Worm (Caenorhabditis elegans): ENCODE results near the gene ZC13.1.

Gene ZC13.1

ce11 chrX:888294-888693, 11.3 kb downstream of the ZC13.1 start, which contains the start of gene mam-1:
mam-1 (minus strand) TSS chrX:888394.
- TF ChIP-seq skn-1 (tag; optimal IDR thresholded peaks at IDR 0.05): no peak
- no peak for TF ChIP-seq elt-3 (tag; optimal IDR thresholded peaks at IDR 0.05)
- no peak for TF ChIP-seq ceh-16 (tag; optimal IDR thresholded peaks at IDR 0.05)
- no peak for TF ChIP-seq ztf-11 (tag; optimal IDR thresholded peaks at IDR 0.05)
- TF ChIP-seq nhr-11 (tag; optimal IDR thresholded peaks at IDR 0.05): no peak
- no peak for TF ChIP-seq sea-2 (GFP tag; optimal IDR thresholded peaks at IDR 0.05)
- no peak for TF ChIP-seq nhr-28 (tag; optimal IDR thresholded peaks at IDR 0.05)
- TF ChIP-seq ceh-82 (tag; optimal IDR thresholded peaks at IDR 0.05): no peak
- TF ChIP-seq unc-39 (tag; optimal IDR thresholded peaks at IDR 0.05): no peak
- TF ChIP-seq fkh-2 (tag; optimal IDR thresholded peaks at IDR 0.05): no peak
- no peak for TF ChIP-seq ztf-4 (tag; optimal IDR thresholded peaks at IDR 0.05)
- no peak for TF ChIP-seq nhr-76 (tag; optimal IDR thresholded peaks at IDR 0.05)
- TF ChIP-seq elt-1 (tag; optimal IDR thresholded peaks at IDR 0.05): no peak
- no peak for TF ChIP-seq nhr-25 (tag; optimal IDR thresholded peaks at IDR 0.05)

- TF ChIP-seq ceh-82 (tag; optimal IDR thresholded peaks at IDR 0.05) (no peak), nhr-28 (tag; optimal IDR thresholded peaks at IDR 0.05) (no peak), nhr-25 (tag; optimal IDR thresholded peaks at IDR 0.05) (peak; percentile 39)
These were observed 20.9 kb downstream of the ZC13.1 start, which contains the start of gene mab-7 for ce11 chrX:897948-898347. mab-7 (minus strand) TSS chrX:898048.

- TF ChIP-seq ceh-28 (tag; optimal IDR thresholded peaks at IDR 0.05) (no peak), egl-27 (tag; optimal IDR thresholded peaks at IDR 0.05) (no peak), fkh-10 (GFP tag; optimal IDR thresholded peaks at IDR 0.05) (no peak), aly-2 (tag; optimal IDR thresholded peaks at IDR 0.05) (no peak), jun-1 (tag; optimal IDR thresholded peaks at IDR 0.05) (no peak), elt-3 (tag; optimal IDR thresholded peaks at IDR 0.05) (no peak), nhr-43 (tag; optimal IDR thresholded peaks at IDR 0.05; ENCODE audit: poor library complexity, severe bottlenecking) (no peak), nhr-76 (tag; optimal IDR thresholded peaks at IDR 0.05) (no peak), daf-12 (tag; optimal IDR thresholded peaks at IDR 0.05) (no peak), ceh-82 (tag; optimal IDR thresholded peaks at IDR 0.05) (no peak), tbx-2 (tag; optimal IDR thresholded peaks at IDR 0.05) (no peak), ceh-16 (tag; optimal IDR thresholded peaks at IDR 0.05) (no peak), R02D3.7 (tag; optimal IDR thresholded peaks at IDR 0.05) (no peak), ama-1 (optimal IDR thresholded peaks at IDR 0.05) (no peak), sea-2 (GFP tag; optimal IDR thresholded peaks at IDR 0.05) (no peak), hmg-11 (tag; optimal IDR thresholded peaks at IDR 0.05) (no peak), eor-1 (tag; optimal IDR thresholded peaks at IDR 0.05) (no peak), nhr-28 (tag; optimal IDR thresholded peaks at IDR 0.05) (no peak)
These were observed 25.5 kb downstream of the ZC13.1 start, which contains the start of gene ZC13.10 for ce11 chrX:902512-902911. ZC13.10 (minus strand) TSS chrX:902612.

ce11 chrX:910337-910736, 33.3 kb downstream of the ZC13.1 start:
- no peak for TF ChIP-seq unc-39 (tag; optimal IDR thresholded peaks at IDR 0.05)
- no peak for TF ChIP-seq nhr-23 (tag; optimal IDR thresholded peaks at IDR 0.05)
- TF ChIP-seq fkh-2 (tag; optimal IDR thresholded peaks at IDR 0.05): no peak
- TF ChIP-seq tbx-2 (tag; optimal IDR thresholded peaks at IDR 0.05): no peak
- TF ChIP-seq fkh-10 (GFP tag; optimal IDR thresholded peaks at IDR 0.05): peak; percentile 24
- TF ChIP-seq hmg-11 (tag; optimal IDR thresholded peaks at IDR 0.05): peak; percentile 20
- no peak for TF ChIP-seq pha-4 (tag; optimal IDR thresholded peaks at IDR 0.05)
- TF ChIP-seq nhr-77 (tag; optimal IDR thresholded peaks at IDR 0.05): no peak

- no peak for TF ChIP-seq zag-1 (tag; optimal IDR thresholded peaks at IDR 0.05)
- TF ChIP-seq nhr-237 (tag; optimal IDR thresholded peaks at IDR 0.05): no peak
- TF ChIP-seq R02D3.7 (tag; optimal IDR thresholded peaks at IDR 0.05): no peak
- TF ChIP-seq egl-27 (tag; optimal IDR thresholded peaks at IDR 0.05): no peak
- no peak for TF ChIP-seq ceh-28 (tag; optimal IDR thresholded peaks at IDR 0.05)
- no peak for TF ChIP-seq hmg-11 (tag; optimal IDR thresholded peaks at IDR 0.05)
- no peak for TF ChIP-seq lsy-12 (tag; optimal IDR thresholded peaks at IDR 0.05)
- no peak for TF ChIP-seq lin-39 (tag; optimal IDR thresholded peaks at IDR 0.05)
These were observed 35.5 kb downstream of the ZC13.1 start for ce11 chrX:912564-912963.

- TF ChIP-seq ceh-82 (tag; optimal IDR thresholded peaks at IDR 0.05) (no peak), skn-1 (tag; optimal IDR thresholded peaks at IDR 0.05) (no peak), ZK546.5 (tag; optimal IDR thresholded peaks at IDR 0.05) (no peak), pqm-1 (tag; optimal IDR thresholded peaks at IDR 0.05) (no peak), aly-2 (tag; optimal IDR thresholded peaks at IDR 0.05) (no peak), jun-1 (tag; optimal IDR thresholded peaks at IDR 0.05) (no peak), R02D3.7 (tag; optimal IDR thresholded peaks at IDR 0.05) (no peak), nhr-237 (tag; optimal IDR thresholded peaks at IDR 0.05) (no peak), egl-5 (tag; optimal IDR thresholded peaks at IDR 0.05) (no peak), ama-1 (optimal IDR thresholded peaks at IDR 0.05) (no peak), nfya-1 (tag; optimal IDR thresholded peaks at IDR 0.05; ENCODE audit: insufficient read depth) (no peak), nhr-11 (tag; optimal IDR thresholded peaks at IDR 0.05) (no peak), eor-1 (tag; optimal IDR thresholded peaks at IDR 0.05) (no peak), mml-1 (tag; optimal IDR thresholded peaks at IDR 0.05) (no peak), ceh-9 (tag; optimal IDR thresholded peaks at IDR 0.05) (no peak)
These were observed 36.0 kb downstream of the ZC13.1 start, which contains the start of gene F35H12.6 for ce11 chrX:912990-913389. F35H12.6 (plus strand) TSS chrX:913290.
